Worm (Caenorhabditis elegans): ENCODE measurements around the gene nhr-136.
"Not testable (repeated sequence)": the region's sequence is repeated elsewhere in the genome, so short reads cannot be mapped to it uniquely, and the experiment has no call there.

The nhr-136 gene

ce11 chrV:12117567-12118053 lies 10.7 kb downstream of the nhr-136 start, which contains the start of gene C13C4.8:
Gene C13C4.8, plus strand, starts transcription at chrV:12118003.
- TF ChIP-seq T07F8.4 (tag; optimal IDR thresholded peaks at IDR 0.05) (no peak), ets-4 (GFP tag; optimal IDR thresholded peaks at IDR 0.05) (no peak), dpff-1 (tag; optimal IDR thresholded peaks at IDR 0.05) (no peak), K12H6.12 (tag; optimal IDR thresholded peaks at IDR 0.05) (no peak), lin-26 (GFP tag; IDR thresholded peaks at IDR 0.05) (no peak), madf-6 (GFP tag; IDR thresholded peaks at IDR 0.05) (no peak), sea-2 (GFP tag; IDR thresholded peaks at IDR 0.05) (no peak), attf-6 (GFP tag; IDR thresholded peaks at IDR 0.05) (no peak)

- no peak for TF ChIP-seq F57C9.4 (tag; optimal IDR thresholded peaks at IDR 0.05)
- TF ChIP-seq mxl-1 (tag; optimal IDR thresholded peaks at IDR 0.05), result no peak
- TF ChIP-seq somi-1 (GFP tag; optimal IDR thresholded peaks at IDR 0.05), result no peak
- TF ChIP-seq repo-1 (tag; optimal IDR thresholded peaks at IDR 0.05), result no peak
- no peak for TF ChIP-seq egl-44 (GFP tag; IDR thresholded peaks at IDR 0.05)
- TF ChIP-seq T07F8.4 (tag; optimal IDR thresholded peaks at IDR 0.05), result no peak
- TF ChIP-seq tbx-9 (tag; optimal IDR thresholded peaks at IDR 0.05; ENCODE audit: borderline replicate concordance), result no peak
- no peak for TF ChIP-seq lin-35 (GFP tag; optimal IDR thresholded peaks at IDR 0.05)
- no peak for TF ChIP-seq akir-1 (GFP tag; optimal IDR thresholded peaks at IDR 0.05)
- no peak for TF ChIP-seq him-1 (tag; optimal IDR thresholded peaks at IDR 0.05)
- no peak for TF ChIP-seq madf-6 (GFP tag; IDR thresholded peaks at IDR 0.05)
- no peak for TF ChIP-seq nhr-120 (GFP tag; IDR thresholded peaks at IDR 0.05)
- TF ChIP-seq snpc-1.3 (tag; optimal IDR thresholded peaks at IDR 0.05; ENCODE audit: insufficient read depth), result no peak
- TF ChIP-seq rpc-1 (optimal IDR thresholded peaks at IDR 0.05), result no peak
- no peak for TF ChIP-seq rpc-1 (tag; optimal IDR thresholded peaks at IDR 0.05)
- no peak for TF ChIP-seq D2030.7 (GFP tag; IDR thresholded peaks at IDR 0.05)
- TF ChIP-seq Y53G8AR.9 (GFP tag; conservative IDR thresholded peaks at IDR 0.05), result no peak
Observed at ce11 chrV:12120381-12120780, 13.4 kb downstream of the nhr-136 start, which contains the start of gene C13C4.7. Gene C13C4.7, minus strand, starts transcription at chrV:12120481.

- TF ChIP-seq him-1 (tag; optimal IDR thresholded peaks at IDR 0.05) (no peak), lin-40 (tag; optimal IDR thresholded peaks at IDR 0.05) (no peak), Y67H2A.10 (GFP tag; conservative IDR thresholded peaks at IDR 0.05) (no peak), Y79H2A.3 (GFP tag; conservative IDR thresholded peaks at IDR 0.05) (no peak), rcor-1 (GFP tag; IDR thresholded peaks at IDR 0.05) (no peak), unc-130 (GFP tag; optimal IDR thresholded peaks at IDR 0.05) (no peak), nhr-80 (tag; optimal IDR thresholded peaks at IDR 0.05) (no peak), C06A6.2 (GFP tag; conservative IDR thresholded peaks at IDR 0.05) (no peak), ztf-28 (GFP tag; IDR thresholded peaks at IDR 0.05) (no peak), somi-1 (GFP tag; optimal IDR thresholded peaks at IDR 0.05) (no peak), aptf-2 (GFP tag; conservative IDR thresholded peaks at IDR 0.05) (no peak), attf-3 (GFP tag; conservative IDR thresholded peaks at IDR 0.05) (no peak)
Observed at ce11 chrV:12121274-12121673, 14.3 kb downstream of the nhr-136 start, which contains the start of gene C13C4.6. Gene C13C4.6, plus strand, starts transcription at chrV:12121574.

ce11 chrV:12130688-12131087 lies 23.7 kb downstream of the nhr-136 start, which contains the start of gene C27A7.6:
Gene C27A7.6, minus strand, starts transcription at chrV:12130788.
- TF ChIP-seq T07F8.4 (tag; optimal IDR thresholded peaks at IDR 0.05); ztf-26 (tag; optimal IDR thresholded peaks at IDR 0.05); nfyb-1 (GFP tag; IDR thresholded peaks at IDR 0.05): not testable (repeated sequence)

Measured in whole organism, young adult.